Worm (Caenorhabditis elegans) whole organism, L4 larva: ENCODE results near the gene C14C10.10.

ENCODE experiments used
- F26F4.8 ChIP-seq: fragments of 200-800 bp; sonication (Bioruptor generic); conservative IDR thresholded peaks from 2 replicates; pipeline ENCODE4 v1.3.6; 2022; ENCODE audit warnings: missing genetic modification characterization, missing compliant biosample characterization
- ama-1 ChIP-seq: fragments of 150-350 bp; optimal IDR thresholded peaks from 2 replicates; lab custom pipeline; 2014; ENCODE audit warnings: inconsistent platforms, mixed read lengths
- fos-1 ChIP-seq: fragments of 150-350 bp; optimal IDR thresholded peaks from 2 replicates; lab custom pipeline; 2014; ENCODE audit warnings: missing biosample characterization, missing genetic modification characterization
- jun-1 ChIP-seq: fragments of 150-350 bp; optimal IDR thresholded peaks from 2 replicates; lab custom pipeline; 2014; ENCODE audit warnings: missing biosample characterization, missing genetic modification reagents, missing genetic modification characterization
- lin-13 ChIP-seq: fragments of 150-350 bp; optimal IDR thresholded peaks from 2 replicates; lab custom pipeline; 2014; ENCODE audit warnings: missing biosample characterization, missing genetic modification reagents, missing genetic modification characterization
- mep-1 ChIP-seq: fragments of 150-350 bp; sonication (generic microtip); optimal IDR thresholded peaks from 3 replicates; lab custom pipeline; 2014; ENCODE audit warnings: missing biosample characterization, missing genetic modification characterization
- nhr-11 ChIP-seq: fragments of 150-350 bp; optimal IDR thresholded peaks from 2 replicates; lab custom pipeline; 2014; ENCODE audit warnings: missing biosample characterization, missing genetic modification characterization
- pha-4 ChIP-seq, 2 experiments: fragments of 150-350 bp in 1 of 2; fragments of 200-800 bp in 1 of 2; sonication (Bioruptor generic) in 1 of 2; IDR thresholded peaks in 1 of 2; optimal IDR thresholded peaks in 1 of 2; 2 replicates each; pipeline versions ENCODE4 v1.3.6 to Lab custom; 2014 to 2022; ENCODE audit warnings: missing genetic modification characterization in 2 of 2, missing genetic modification reagents in 2 of 2, missing biosample characterization in 1 of 2, missing compliant biosample characterization in 1 of 2
- snpc-4 ChIP-seq: fragments of 150-350 bp; optimal IDR thresholded peaks from 2 replicates; lab custom pipeline; 2014; ENCODE audit warnings: missing biosample characterization, missing genetic modification characterization
- tag-97 ChIP-seq: fragments of 200-800 bp; sonication (Bioruptor generic); IDR thresholded peaks from 2 replicates; pipeline ENCODE4 v1.3.6; 2022; ENCODE audit warnings: missing genetic modification characterization, missing compliant biosample characterization
- unc-62 ChIP-seq, 3 experiments: fragments of 150-350 bp in 1 of 3; sonication (generic microtip); optimal IDR thresholded peaks in 2 of 3; peaks in 1 of 3; 1 replicate in 1 of 3; 2 replicates in 2 of 3; lab custom pipeline; 2014 to 2017; ENCODE audit warnings: missing biosample characterization in 3 of 3, missing genetic modification characterization in 3 of 3, missing genetic modification reagents in 3 of 3, missing genotype in 1 of 3

DNA sequence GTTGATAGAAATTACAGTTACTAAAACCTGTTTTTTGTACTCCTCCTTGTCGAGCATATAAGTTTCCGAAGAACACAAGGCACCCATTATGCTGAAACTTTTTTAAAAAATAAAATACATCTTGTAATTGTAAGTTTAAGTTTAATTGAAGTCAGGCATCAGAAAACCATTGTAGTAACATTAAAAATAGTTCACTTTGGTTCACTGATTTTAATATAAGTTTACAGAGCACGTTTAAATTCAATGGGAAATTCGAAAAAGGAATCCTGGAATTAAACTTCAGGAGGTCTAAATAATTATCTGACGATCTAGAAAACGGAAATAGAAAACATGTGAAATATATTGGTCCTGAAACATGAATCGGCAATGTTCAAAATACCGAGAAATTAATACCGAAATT is 41.5 kb upstream of the C14C10.10 start, which contains the start of gene gpa-8:
- TF ChIP-seq tag-97 (GFP tag; lab: Robert Waterston, UW) (no peak), mep-1 (tag; lab: Kevin White, UChicago) (no peak), pha-4 (GFP tag; IDR thresholded peaks at IDR 0.05; lab: Robert Waterston, UW) (no peak), pha-4 (tag; optimal IDR thresholded peaks at IDR 0.05; lab: Kevin White, UChicago) (no peak), fos-1 (tag; lab: Kevin White, UChicago) (no peak), unc-62 (GFP tag; optimal IDR thresholded peaks at IDR 0.05 in 1 of 2; lab: Kevin White, UChicago) (no peak), unc-62 (tag; optimal IDR thresholded peaks at IDR 0.05; lab: Kevin White, UChicago) (no peak), jun-1 (tag; lab: Kevin White, UChicago) (no peak), ama-1 (lab: Kevin White, UChicago) (no peak), lin-13 (GFP tag; lab: Kevin White, UChicago) (no peak), F26F4.8 (GFP tag; lab: Robert Waterston, UW) (no peak), nhr-11 (tag; lab: Kevin White, UChicago) (no peak), snpc-4 (no peak)
